Worm (Caenorhabditis elegans): Measurements from ENCODE around the gene nhr-177.

DNA sequence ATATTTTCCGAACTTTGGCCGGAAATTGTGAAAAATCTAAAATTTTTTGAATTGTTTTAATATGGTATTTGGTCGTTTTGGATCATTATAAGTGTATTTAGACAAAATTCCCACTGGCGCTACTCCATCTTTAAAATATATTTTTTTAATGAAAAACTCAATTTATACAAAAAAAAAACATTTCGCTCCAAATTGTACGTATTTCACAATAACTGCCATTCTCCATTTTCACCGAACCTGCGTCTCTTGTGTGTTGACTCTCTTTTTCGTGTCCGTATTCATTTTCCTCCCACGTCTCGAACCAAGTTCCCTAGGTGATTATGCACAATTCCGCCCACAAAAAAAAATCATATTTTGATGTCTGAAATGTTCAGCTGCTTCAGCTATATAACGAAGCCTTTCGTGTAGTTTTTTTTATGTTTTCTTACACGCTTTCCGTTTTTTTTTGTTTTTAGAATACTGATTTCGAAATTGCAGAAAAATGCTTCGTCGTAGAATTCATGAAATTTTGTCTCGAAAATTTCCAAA is 9.4 kb upstream of the nhr-177 start, which contains the start of gene F16B4.2:
- TF ChIP-seq unc-62 (GFP tag; optimal IDR thresholded peaks at IDR 0.05) (no peak), him-1 (tag; optimal IDR thresholded peaks at IDR 0.05) (no peak)
